Worm (Caenorhabditis elegans) whole organism, L4/young adult: ENCODE results near the gene ZC262.4.

Experiments
- W03F9.2 ChIP-seq: fragments of 150-350 bp; optimal IDR thresholded peaks from 2 replicates; lab custom pipeline; 2014; ENCODE audit warnings: missing biosample characterization, missing genetic modification characterization
- dao-5 ChIP-seq: sonication (generic microtip); optimal IDR thresholded peaks from 2 replicates; lab custom pipeline; 2016; ENCODE audit warnings: missing genotype, missing genetic modification characterization, moderate library complexity, missing compliant biosample characterization
- him-1 ChIP-seq: sonication (generic microtip); optimal IDR thresholded peaks from 2 replicates; lab custom pipeline; 2016; ENCODE audit warnings: missing genotype, missing genetic modification reagents, missing genetic modification characterization, missing compliant biosample characterization

- TF ChIP-seq dao-5: no peak
- no peak for TF ChIP-seq him-1 (tag; lab: Kevin White, UChicago)
- no peak for TF ChIP-seq W03F9.2 (tag; lab: Kevin White, UChicago)
These were observed 47.5 kb downstream of the ZC262.4 start for ce11 chrIII:8286824-8287223.
